Worm (Caenorhabditis elegans): ENCODE measurements around the gene C28H8.8.

Gene C28H8.8

ce11 chrIII:5879291-5879968 lies 9.1 kb downstream of the C28H8.8 start, which contains the start of gene hpo-10:
hpo-10 (plus strand) TSS chrIII:5879489.
- TF ChIP-seq dsc-1 (tag; optimal IDR thresholded peaks at IDR 0.05): no peak
- TF ChIP-seq aly-2 (tag; optimal IDR thresholded peaks at IDR 0.05): no peak
- no peak for TF ChIP-seq mdl-1 (tag; optimal IDR thresholded peaks at IDR 0.05)
- TF ChIP-seq efl-1 (optimal IDR thresholded peaks at IDR 0.05): peak; percentile 27 to 28
- peak; percentile 32 to 95 for TF ChIP-seq efl-1 (GFP tag; optimal IDR thresholded peaks at IDR 0.05 in 1 of 2)
- TF ChIP-seq mab-9 (GFP tag; IDR thresholded peaks at IDR 0.05): no peak
- TF ChIP-seq irx-1 (tag; optimal IDR thresholded peaks at IDR 0.05): no peak
- TF ChIP-seq mef-2 (tag; optimal IDR thresholded peaks at IDR 0.05): no peak
- TF ChIP-seq xbp-1 (tag; optimal IDR thresholded peaks at IDR 0.05): no peak
- TF ChIP-seq lin-14 (GFP tag; optimal IDR thresholded peaks at IDR 0.05): peak; percentile 14
- peak; percentile 23 for TF ChIP-seq ama-1 (optimal IDR thresholded peaks at IDR 0.05)
- TF ChIP-seq nhr-47 (tag; optimal IDR thresholded peaks at IDR 0.05): peak; percentile 35
- no peak for TF ChIP-seq rnt-1 (tag; optimal IDR thresholded peaks at IDR 0.05)
- peak; percentile 33 for TF ChIP-seq C16A3.4 (tag; optimal IDR thresholded peaks at IDR 0.05)
- no peak for TF ChIP-seq sptf-1 (tag; optimal IDR thresholded peaks at IDR 0.05)
- TF ChIP-seq mep-1 (tag; optimal IDR thresholded peaks at IDR 0.05): no peak
- peak; percentile 44 for TF ChIP-seq nhr-71 (tag; optimal IDR thresholded peaks at IDR 0.05)
- peak; percentile 54 for TF ChIP-seq blmp-1 (tag; optimal IDR thresholded peaks at IDR 0.05)
- TF ChIP-seq isw-1 (GFP tag; IDR thresholded peaks at IDR 0.05): no peak
- TF ChIP-seq Y116A8C.19 (tag; optimal IDR thresholded peaks at IDR 0.05; ENCODE audit: borderline replicate concordance): no peak
- no peak for TF ChIP-seq nhr-11 (tag; optimal IDR thresholded peaks at IDR 0.05)
- no peak for TF ChIP-seq hlh-17 (GFP tag; optimal IDR thresholded peaks at IDR 0.05; ENCODE audit: borderline replicate concordance)
- TF ChIP-seq lin-35 (GFP tag; optimal IDR thresholded peaks at IDR 0.05): peak; percentile 14 to 44
- TF ChIP-seq C04F5.9 (tag; optimal IDR thresholded peaks at IDR 0.05): no peak
- TF ChIP-seq dpl-1 (GFP tag; optimal IDR thresholded peaks at IDR 0.05): peak in 2 of 3 experiments; percentile 34
- no peak for TF ChIP-seq aha-1 (tag; optimal IDR thresholded peaks at IDR 0.05)
- TF ChIP-seq snu-23 (GFP tag; optimal IDR thresholded peaks at IDR 0.05): peak; percentile 27
- peak in 1 of 3 experiments; percentile 32 for TF ChIP-seq ceh-82 (tag; optimal IDR thresholded peaks at IDR 0.05)
- no peak for TF ChIP-seq lin-15B (tag; optimal IDR thresholded peaks at IDR 0.05)
- peak; percentile 49 to 70 for TF ChIP-seq lsy-2 (tag; optimal IDR thresholded peaks at IDR 0.05)

ce11 chrIII:5878215-5878614 lies 10.4 kb downstream of the C28H8.8 start, which contains the start of the genes mig-21 and F01F1.2:
mig-21 (minus strand) TSS chrIII:5878380.
F01F1.2 (plus strand) TSS chrIII:5878554.
- TF ChIP-seq lin-35 (GFP tag; optimal IDR thresholded peaks at IDR 0.05) (no peak), efl-1 (optimal IDR thresholded peaks at IDR 0.05) (no peak), efl-1 (GFP tag; optimal IDR thresholded peaks at IDR 0.05 in 1 of 2) (peak in 1 of 2 experiments; percentile 82), blmp-1 (tag; optimal IDR thresholded peaks at IDR 0.05) (peak; percentile 96), lsy-2 (tag; optimal IDR thresholded peaks at IDR 0.05) (peak in 1 of 2 experiments; percentile 87), dpl-1 (GFP tag; optimal IDR thresholded peaks at IDR 0.05) (peak in 1 of 3 experiments; percentile 16), nhr-85 (tag) (no peak)

- no peak for TF ChIP-seq egl-27 (tag; optimal IDR thresholded peaks at IDR 0.05)
- TF ChIP-seq efl-1 (optimal IDR thresholded peaks at IDR 0.05): no peak
- TF ChIP-seq efl-1 (GFP tag; optimal IDR thresholded peaks at IDR 0.05 in 1 of 2): peak in 1 of 2 experiments; percentile 78
- no peak for TF ChIP-seq egl-13 (tag; optimal IDR thresholded peaks at IDR 0.05)
- peak in 1 of 2 experiments; percentile 0 for TF ChIP-seq mdl-1 (tag; optimal IDR thresholded peaks at IDR 0.05)
- TF ChIP-seq isw-1 (GFP tag; IDR thresholded peaks at IDR 0.05): no peak
- no peak for TF ChIP-seq jun-1 (tag; optimal IDR thresholded peaks at IDR 0.05)
- TF ChIP-seq aly-2 (tag; optimal IDR thresholded peaks at IDR 0.05): no peak
- no peak for TF ChIP-seq nhr-77 (tag; optimal IDR thresholded peaks at IDR 0.05)
- TF ChIP-seq C16A3.4 (tag; optimal IDR thresholded peaks at IDR 0.05): no peak
- TF ChIP-seq xbp-1 (tag; optimal IDR thresholded peaks at IDR 0.05): no peak
- no peak for TF ChIP-seq ceh-8 (GFP tag; optimal IDR thresholded peaks at IDR 0.05)
- no peak for TF ChIP-seq unc-130 (tag; optimal IDR thresholded peaks at IDR 0.05)
- TF ChIP-seq unc-98 (GFP tag; IDR thresholded peaks at IDR 0.05): no peak
- no peak for TF ChIP-seq fkh-4 (tag; optimal IDR thresholded peaks at IDR 0.05; ENCODE audit: borderline replicate concordance)
- peak; percentile 90 for TF ChIP-seq blmp-1 (tag; optimal IDR thresholded peaks at IDR 0.05)
- TF ChIP-seq swsn-7 (tag; optimal IDR thresholded peaks at IDR 0.05): no peak
- TF ChIP-seq lin-14 (GFP tag; optimal IDR thresholded peaks at IDR 0.05): peak; percentile 31
- TF ChIP-seq elt-3 (tag; optimal IDR thresholded peaks at IDR 0.05): peak in 4 of 6 experiments; percentile 10 to 61 (median 28)
- TF ChIP-seq nhr-20 (tag; optimal IDR thresholded peaks at IDR 0.05): peak; percentile 63
- peak; percentile 27 for TF ChIP-seq nhr-19 (GFP tag; conservative IDR thresholded peaks at IDR 0.05)
- TF ChIP-seq fkh-8 (tag; optimal IDR thresholded peaks at IDR 0.05): no peak
- TF ChIP-seq unc-86 (tag; optimal IDR thresholded peaks at IDR 0.05): no peak
- no peak for TF ChIP-seq hlh-17 (GFP tag; optimal IDR thresholded peaks at IDR 0.05; ENCODE audit: borderline replicate concordance)
Measured at ce11 chrIII:5876867-5877641, 11.5 kb downstream of the C28H8.8 start.
